Worm (Caenorhabditis elegans) whole organism, L3 larva: ENCODE measurements around the gene lgc-58.

Source experiments
- R02D3.7 ChIP-seq: fragments of 150-350 bp; optimal IDR thresholded peaks from 2 replicates; lab custom pipeline; 2014; ENCODE audit warnings: missing biosample characterization, missing genetic modification characterization
- ZK546.5 ChIP-seq: sonication (generic microtip); optimal IDR thresholded peaks from 2 replicates; lab custom pipeline; 2017; ENCODE audit warnings: missing biosample characterization, missing genetic modification characterization
- aly-2 ChIP-seq: fragments of 150-350 bp; optimal IDR thresholded peaks from 2 replicates; lab custom pipeline; 2014; ENCODE audit warnings: missing biosample characterization, missing genetic modification characterization
- ama-1 ChIP-seq: fragments of 150-350 bp; optimal IDR thresholded peaks from 2 replicates; lab custom pipeline; 2018
- ceh-16 ChIP-seq: sonication (generic microtip); optimal IDR thresholded peaks from 2 replicates; lab custom pipeline; 2017; ENCODE audit warnings: missing biosample characterization, missing genetic modification characterization
- ceh-28 ChIP-seq: fragments of 150-350 bp; optimal IDR thresholded peaks from 2 replicates; lab custom pipeline; 2014; ENCODE audit warnings: missing biosample characterization, missing genetic modification reagents, missing genetic modification characterization
- ceh-82 ChIP-seq: fragments of 150-350 bp; optimal IDR thresholded peaks from 2 replicates; lab custom pipeline; 2014; ENCODE audit warnings: missing biosample characterization, missing genetic modification characterization
- ceh-9 ChIP-seq: sonication (generic microtip); optimal IDR thresholded peaks from 2 replicates; lab custom pipeline; 2018; ENCODE audit warnings: missing biosample characterization, missing genetic modification characterization
- daf-12 ChIP-seq: fragments of 150-350 bp; optimal IDR thresholded peaks from 2 replicates; lab custom pipeline; 2014; ENCODE audit warnings: missing biosample characterization, missing genetic modification reagents, missing genetic modification characterization
- egl-27 ChIP-seq: sonication (generic microtip); optimal IDR thresholded peaks from 4 replicates; lab custom pipeline; 2017; ENCODE audit warnings: missing biosample characterization, missing genetic modification reagents, missing genetic modification characterization
- egl-5 ChIP-seq: fragments of 150-350 bp; optimal IDR thresholded peaks from 2 replicates; lab custom pipeline; 2017; ENCODE audit warnings: missing biosample characterization, missing genetic modification reagents, missing genetic modification characterization, inconsistent platforms
- elt-1 ChIP-seq: fragments of 150-350 bp; optimal IDR thresholded peaks from 2 replicates; lab custom pipeline; 2014; ENCODE audit warnings: missing biosample characterization, missing genetic modification characterization
- elt-2 ChIP-seq: sonication (generic microtip); optimal IDR thresholded peaks from 2 replicates; lab custom pipeline; 2016; ENCODE audit warnings: missing genetic modification reagents, mild to moderate bottlenecking, missing genetic modification characterization, missing compliant biosample characterization
- elt-3 ChIP-seq, 3 experiments: fragments of 150-350 bp in 1 of 3; sonication (generic microtip) in 2 of 3; optimal IDR thresholded peaks; 2 replicates in 2 of 3; 4 replicates in 1 of 3; lab custom pipeline; 2014 to 2017; ENCODE audit warnings: missing biosample characterization in 3 of 3, missing genetic modification characterization in 3 of 3
- eor-1 ChIP-seq, 2 experiments: fragments of 150-350 bp; optimal IDR thresholded peaks; 2 replicates each; lab custom pipeline; 2014 to 2018; ENCODE audit warnings: missing biosample characterization in 2 of 2, missing genetic modification characterization in 2 of 2
- fkh-10 ChIP-seq: sonication (generic microtip); optimal IDR thresholded peaks from 2 replicates; lab custom pipeline; 2017; ENCODE audit warnings: missing biosample characterization, missing genetic modification reagents, missing genetic modification characterization
- fkh-2 ChIP-seq: fragments of 150-350 bp; optimal IDR thresholded peaks from 2 replicates; lab custom pipeline; 2014; ENCODE audit warnings: missing biosample characterization, missing genetic modification reagents, missing genetic modification characterization
- fos-1 ChIP-seq: fragments of 150-350 bp; optimal IDR thresholded peaks from 2 replicates; lab custom pipeline; 2014; ENCODE audit warnings: missing biosample characterization, missing genetic modification characterization
- hmg-11 ChIP-seq: sonication (generic microtip); optimal IDR thresholded peaks from 2 replicates; lab custom pipeline; 2016; ENCODE audit warnings: missing genetic modification characterization, missing compliant biosample characterization
- jun-1 ChIP-seq: fragments of 150-350 bp; optimal IDR thresholded peaks from 2 replicates; lab custom pipeline; 2014; ENCODE audit warnings: missing biosample characterization, missing genetic modification reagents, missing genetic modification characterization
- lin-15B ChIP-seq: fragments of 150-350 bp; optimal IDR thresholded peaks from 2 replicates; lab custom pipeline; 2014; ENCODE audit warnings: missing biosample characterization, missing genetic modification characterization
- lin-39 ChIP-seq: fragments of 150-350 bp; optimal IDR thresholded peaks from 2 replicates; lab custom pipeline; 2018; ENCODE audit warnings: missing biosample characterization, missing genetic modification reagents, missing genetic modification characterization
- lsy-12 ChIP-seq: sonication (generic microtip); optimal IDR thresholded peaks from 2 replicates; lab custom pipeline; 2016; ENCODE audit warnings: mild to moderate bottlenecking, missing genetic modification characterization, missing compliant biosample characterization
- mdl-1 ChIP-seq: fragments of 150-350 bp; optimal IDR thresholded peaks from 2 replicates; lab custom pipeline; 2014; ENCODE audit warnings: missing biosample characterization, missing genetic modification characterization
- mml-1 ChIP-seq: fragments of 150-350 bp; sonication (generic microtip); optimal IDR thresholded peaks from 3 replicates; lab custom pipeline; 2014; ENCODE audit warnings: missing biosample characterization, missing genetic modification characterization
- nfya-1 ChIP-seq: sonication (generic microtip); optimal IDR thresholded peaks from 2 replicates; lab custom pipeline; 2017; ENCODE audit warnings: missing genetic modification characterization, mild to moderate bottlenecking, missing compliant biosample characterization, antibody characterized with exemption, moderate library complexity; ENCODE audit not compliant: insufficient read depth
- nhr-11 ChIP-seq: fragments of 150-350 bp; optimal IDR thresholded peaks from 2 replicates; lab custom pipeline; 2014; ENCODE audit warnings: missing biosample characterization, missing genetic modification characterization
- nhr-12 ChIP-seq: fragments of 150-350 bp; optimal IDR thresholded peaks from 2 replicates; lab custom pipeline; 2014; ENCODE audit warnings: missing biosample characterization, missing genetic modification characterization
- nhr-23 ChIP-seq: fragments of 150-350 bp; optimal IDR thresholded peaks from 2 replicates; lab custom pipeline; 2014; ENCODE audit warnings: missing biosample characterization, missing genetic modification reagents, missing genetic modification characterization
- nhr-237 ChIP-seq: fragments of 150-350 bp; optimal IDR thresholded peaks from 2 replicates; lab custom pipeline; 2014; ENCODE audit warnings: missing biosample characterization, missing genetic modification characterization
- nhr-25 ChIP-seq: sonication (generic microtip); optimal IDR thresholded peaks from 2 replicates; lab custom pipeline; 2017; ENCODE audit warnings: missing biosample characterization, missing genetic modification characterization
- nhr-28 ChIP-seq: fragments of 150-350 bp; optimal IDR thresholded peaks from 2 replicates; lab custom pipeline; 2014; ENCODE audit warnings: missing biosample characterization, missing genetic modification characterization
- nhr-43 ChIP-seq: sonication (generic microtip); optimal IDR thresholded peaks from 2 replicates; lab custom pipeline; 2016; ENCODE audit warnings: mild to moderate bottlenecking, missing genetic modification characterization, missing compliant biosample characterization; ENCODE audit not compliant: poor library complexity, severe bottlenecking
- nhr-67 ChIP-seq: fragments of 150-350 bp; optimal IDR thresholded peaks from 2 replicates; lab custom pipeline; 2014; ENCODE audit warnings: missing biosample characterization, missing genetic modification characterization
- nhr-76 ChIP-seq: fragments of 150-350 bp; sonication (generic microtip); optimal IDR thresholded peaks from 5 replicates; lab custom pipeline; 2014; ENCODE audit warnings: missing biosample characterization, missing genetic modification characterization
- nhr-77 ChIP-seq: fragments of 150-350 bp; optimal IDR thresholded peaks from 2 replicates; lab custom pipeline; 2014; ENCODE audit warnings: missing biosample characterization, missing genetic modification characterization
- pha-4 ChIP-seq: fragments of 150-350 bp; optimal IDR thresholded peaks from 2 replicates; lab custom pipeline; 2014; ENCODE audit warnings: missing biosample characterization, missing genetic modification reagents, missing genetic modification characterization
- pqm-1 ChIP-seq: fragments of 150-350 bp; optimal IDR thresholded peaks from 2 replicates; lab custom pipeline; 2017; ENCODE audit warnings: missing biosample characterization, missing genetic modification characterization, inconsistent platforms
- sea-2 ChIP-seq: fragments of 150-350 bp; sonication (generic microtip); optimal IDR thresholded peaks from 4 replicates; lab custom pipeline; 2014; ENCODE audit warnings: missing biosample characterization, missing genetic modification reagents, missing genetic modification characterization
- skn-1 ChIP-seq: fragments of 150-350 bp; optimal IDR thresholded peaks from 2 replicates; lab custom pipeline; 2014; ENCODE audit warnings: missing biosample characterization, missing genetic modification characterization
- snpc-4 ChIP-seq: fragments of 150-350 bp; optimal IDR thresholded peaks from 2 replicates; lab custom pipeline; 2014; ENCODE audit warnings: missing biosample characterization, missing genetic modification characterization
- tbx-2 ChIP-seq: sonication (generic microtip); optimal IDR thresholded peaks from 2 replicates; lab custom pipeline; 2016; ENCODE audit warnings: mild to moderate bottlenecking, missing genetic modification characterization, missing compliant biosample characterization
- unc-39 ChIP-seq: sonication (generic microtip); optimal IDR thresholded peaks from 4 replicates; lab custom pipeline; 2017; ENCODE audit warnings: missing biosample characterization, missing genetic modification characterization
- unc-62 ChIP-seq: fragments of 150-350 bp; sonication (generic microtip); optimal IDR thresholded peaks from 4 replicates; lab custom pipeline; 2014; ENCODE audit warnings: missing biosample characterization, missing genetic modification reagents, missing genetic modification characterization
- zag-1 ChIP-seq: fragments of 150-350 bp; optimal IDR thresholded peaks from 2 replicates; lab custom pipeline; 2014; ENCODE audit warnings: missing biosample characterization, missing genetic modification characterization
- ztf-11 ChIP-seq: fragments of 150-350 bp; optimal IDR thresholded peaks from 2 replicates; lab custom pipeline; 2014; ENCODE audit warnings: missing biosample characterization, missing genetic modification characterization
- ztf-4 ChIP-seq: fragments of 150-350 bp; optimal IDR thresholded peaks from 2 replicates; lab custom pipeline; 2014; ENCODE audit warnings: missing biosample characterization, missing genetic modification characterization

lgc-58 gene

DNA sequence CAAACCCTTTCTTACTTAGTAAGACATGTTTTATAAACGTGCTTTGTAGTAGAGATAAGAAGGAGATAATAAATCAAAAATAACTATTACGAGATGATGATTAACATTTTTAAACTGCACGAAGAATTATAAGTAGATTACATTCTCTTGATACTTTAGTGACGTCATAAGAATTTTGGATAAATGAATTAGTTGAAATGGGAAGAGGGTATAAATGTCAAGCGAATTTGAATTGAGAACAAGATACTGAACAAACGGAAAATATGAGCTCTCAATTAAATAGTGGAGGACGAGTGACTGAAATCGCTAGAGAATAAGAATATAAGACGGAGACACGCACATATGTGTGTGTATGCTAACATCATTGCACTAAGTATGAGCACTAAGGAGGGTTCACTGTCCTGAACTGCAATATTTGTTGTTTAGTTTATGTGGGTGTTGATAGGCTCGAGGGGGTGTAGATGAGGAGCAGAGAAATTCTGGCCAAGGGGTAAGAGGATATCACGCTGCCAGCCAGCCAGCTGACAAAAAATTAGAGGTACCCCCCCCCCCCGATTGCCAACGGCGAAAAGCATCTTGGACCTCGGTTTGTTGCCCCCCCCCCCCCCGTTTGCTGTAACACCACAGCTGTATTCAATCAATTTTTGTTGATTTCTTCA, 34.7 kb upstream of the lgc-58 start:
- no peak for TF ChIP-seq ceh-82
- peak; percentile 10 for TF ChIP-seq ama-1 (lab: Kevin White, UChicago)
- TF ChIP-seq nhr-43 = no peak
- no peak for TF ChIP-seq daf-12
- TF ChIP-seq ztf-4 (tag; lab: Kevin White, UChicago) = no peak
- TF ChIP-seq jun-1 = no peak
- TF ChIP-seq nhr-12 (tag; lab: Kevin White, UChicago) = no peak
- TF ChIP-seq lsy-12 = peak; percentile 31
- TF ChIP-seq hmg-11 (tag; lab: Kevin White, UChicago) = no peak
- no peak for TF ChIP-seq egl-5

DNA sequence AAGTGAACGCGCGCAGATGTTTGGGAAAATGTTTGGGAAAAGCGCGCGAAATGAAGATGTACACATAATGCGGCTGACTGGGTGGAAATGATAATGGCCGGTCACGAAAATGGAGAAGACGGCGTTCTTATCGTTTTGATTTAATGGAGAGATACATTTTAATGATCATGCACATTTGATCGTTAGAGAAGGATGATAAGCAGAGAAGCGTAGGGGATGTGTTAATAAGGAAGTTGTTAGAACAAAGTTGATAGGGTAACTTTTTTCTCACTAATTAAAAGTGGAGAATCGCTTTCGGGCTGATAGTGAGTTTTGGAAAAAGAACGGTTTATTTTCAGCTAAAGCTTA, 34.2 kb upstream of the lgc-58 start:
- TF ChIP-seq nfya-1 (tag; lab: Kevin White, UChicago) (no peak), nhr-43 (no peak), elt-2 (tag; lab: Kevin White, UChicago) (peak; percentile 68), mml-1 (no peak), ama-1 (lab: Kevin White, UChicago) (no peak), ceh-28 (tag; lab: Kevin White, UChicago) (peak; percentile 32)

DNA sequence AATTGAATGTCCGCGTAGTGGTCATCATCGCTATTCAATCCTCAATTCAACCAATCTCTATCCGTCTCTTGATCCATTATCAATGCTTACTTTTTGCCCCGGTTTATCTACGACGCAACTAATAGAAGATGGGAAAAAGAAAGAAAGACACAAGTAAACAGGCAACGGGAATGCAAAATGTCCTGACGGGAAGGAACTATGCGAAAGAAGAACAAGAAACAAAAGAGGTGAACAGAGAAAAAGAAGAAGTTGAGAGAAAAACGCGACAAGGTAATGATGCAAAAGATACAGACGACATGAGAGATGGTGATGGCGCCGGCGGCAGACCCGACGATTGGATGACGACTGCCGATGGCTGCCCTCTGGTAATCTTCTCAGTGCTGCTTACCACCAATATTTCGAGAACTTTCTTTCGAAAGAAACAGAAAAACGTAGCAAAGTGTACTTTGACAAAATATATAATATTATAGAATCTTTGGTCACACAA, 33.3 kb upstream of the lgc-58 start:
- TF ChIP-seq fkh-10 (no peak), nhr-11 (tag; lab: Kevin White, UChicago) (no peak), skn-1 (no peak), hmg-11 (tag; lab: Kevin White, UChicago) (peak; percentile 58), nfya-1 (tag; lab: Kevin White, UChicago) (peak; percentile 95), nhr-28 (tag; lab: Kevin White, UChicago) (no peak), fos-1 (tag; lab: Kevin White, UChicago) (no peak), sea-2 (no peak), ZK546.5 (tag; lab: Kevin White, UChicago) (no peak), nhr-76 (tag; lab: Kevin White, UChicago) (no peak), daf-12 (no peak), nhr-23 (peak; percentile 93), snpc-4 (no peak), aly-2 (tag; lab: Kevin White, UChicago) (no peak), mdl-1 (tag; lab: Kevin White, UChicago) (peak; percentile 19), ceh-9 (tag; lab: Kevin White, UChicago) (no peak), nhr-67 (no peak), lin-39 (tag; lab: Kevin White, UChicago) (peak; percentile 50), nhr-43 (peak; percentile 48), nhr-12 (tag; lab: Kevin White, UChicago) (no peak), nhr-25 (tag; lab: Kevin White, UChicago) (peak; percentile 86), lsy-12 (peak; percentile 28), ztf-4 (tag; lab: Kevin White, UChicago) (no peak), tbx-2 (peak; percentile 21), ama-1 (lab: Kevin White, UChicago) (peak; percentile 59), R02D3.7 (peak; percentile 21), ceh-16 (tag; lab: Kevin White, UChicago) (no peak), elt-1 (tag; lab: Kevin White, UChicago) (peak; percentile 28), fkh-2 (tag; lab: Kevin White, UChicago) (no peak), ztf-11 (tag; lab: Kevin White, UChicago) (no peak), elt-3 (tag; optimal IDR thresholded peaks at IDR 0.05; lab: Kevin White, UChicago) (peak in 2 of 3 experiments; percentile 14 to 55), zag-1 (tag; lab: Kevin White, UChicago) (no peak), unc-39 (no peak), ceh-82 (no peak), elt-2 (tag; lab: Kevin White, UChicago) (peak; percentile 92), unc-62 (peak; percentile 42), eor-1 (tag; optimal IDR thresholded peaks at IDR 0.05; lab: Kevin White, UChicago) (no peak), egl-5 (peak; percentile 67), nhr-77 (tag; lab: Kevin White, UChicago) (no peak), lin-15B (tag; lab: Kevin White, UChicago) (peak; percentile 10), mml-1 (no peak), ceh-28 (tag; lab: Kevin White, UChicago) (peak; percentile 44), pha-4 (tag; lab: Kevin White, UChicago) (peak; percentile 92), pqm-1 (tag; lab: Kevin White, UChicago) (peak; percentile 81), egl-27 (tag; lab: Kevin White, UChicago) (peak; percentile 49), nhr-237 (no peak), jun-1 (peak; percentile 92)
